Fruit fly (Drosophila melanogaster) whole organism, larva: Measurements from ENCODE around the gene sgg.
A peak's percentile ranks its signal among the peaks of the same experiment; 100 is the strongest.

ENCODE experiments used
- noc ChIP-seq: fragments of 200-800 bp; sonication (Bioruptor generic); optimal IDR thresholded peaks from 3 replicates; lab custom pipeline; 2019; ENCODE audit warnings: missing biosample characterization, mild to moderate bottlenecking, missing genetic modification characterization, moderate library complexity

Gene sgg

DNA sequence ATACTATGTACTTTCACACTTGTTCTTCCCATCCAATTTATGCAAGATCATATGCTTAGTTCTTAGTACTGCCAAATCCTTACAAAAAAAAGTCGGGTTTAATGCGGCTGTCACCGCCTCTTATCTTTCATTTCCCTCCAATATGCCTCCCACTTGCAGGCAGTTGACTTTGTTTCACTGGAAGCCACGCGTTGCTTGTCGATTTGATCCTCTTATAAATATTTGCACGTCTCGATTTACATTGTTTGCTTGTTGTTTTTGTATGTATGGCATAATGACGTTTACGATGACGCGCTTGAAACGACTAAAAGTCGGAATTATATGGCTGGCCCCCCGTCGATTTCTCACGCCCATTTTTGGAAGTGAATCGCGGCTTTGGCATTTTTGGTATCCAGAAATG, 15.2 kb downstream of the sgg start:
- TF ChIP-seq noc (tag; lab: Kevin White, UChicago), result no peak

DNA sequence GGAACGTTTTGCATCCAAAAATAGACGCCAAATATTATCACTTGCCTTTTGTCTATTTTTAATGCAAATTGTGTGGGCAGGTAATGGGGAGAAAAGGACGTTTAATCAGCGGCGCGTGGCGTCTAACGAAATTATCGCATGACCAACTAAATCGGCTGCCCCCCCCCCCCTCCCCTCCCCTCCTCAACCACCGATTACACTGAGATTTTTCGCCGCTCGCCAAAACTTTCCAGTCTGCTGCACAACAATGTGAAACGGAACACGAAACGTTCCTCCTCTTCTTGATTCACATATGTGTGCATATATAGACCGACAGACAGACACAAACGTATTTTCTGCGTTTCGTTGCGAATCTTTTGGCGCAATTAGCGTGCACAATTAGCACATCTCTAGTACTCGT, 17.4 kb downstream of the sgg start:
- no peak for TF ChIP-seq noc (tag; lab: Kevin White, UChicago)

DNA sequence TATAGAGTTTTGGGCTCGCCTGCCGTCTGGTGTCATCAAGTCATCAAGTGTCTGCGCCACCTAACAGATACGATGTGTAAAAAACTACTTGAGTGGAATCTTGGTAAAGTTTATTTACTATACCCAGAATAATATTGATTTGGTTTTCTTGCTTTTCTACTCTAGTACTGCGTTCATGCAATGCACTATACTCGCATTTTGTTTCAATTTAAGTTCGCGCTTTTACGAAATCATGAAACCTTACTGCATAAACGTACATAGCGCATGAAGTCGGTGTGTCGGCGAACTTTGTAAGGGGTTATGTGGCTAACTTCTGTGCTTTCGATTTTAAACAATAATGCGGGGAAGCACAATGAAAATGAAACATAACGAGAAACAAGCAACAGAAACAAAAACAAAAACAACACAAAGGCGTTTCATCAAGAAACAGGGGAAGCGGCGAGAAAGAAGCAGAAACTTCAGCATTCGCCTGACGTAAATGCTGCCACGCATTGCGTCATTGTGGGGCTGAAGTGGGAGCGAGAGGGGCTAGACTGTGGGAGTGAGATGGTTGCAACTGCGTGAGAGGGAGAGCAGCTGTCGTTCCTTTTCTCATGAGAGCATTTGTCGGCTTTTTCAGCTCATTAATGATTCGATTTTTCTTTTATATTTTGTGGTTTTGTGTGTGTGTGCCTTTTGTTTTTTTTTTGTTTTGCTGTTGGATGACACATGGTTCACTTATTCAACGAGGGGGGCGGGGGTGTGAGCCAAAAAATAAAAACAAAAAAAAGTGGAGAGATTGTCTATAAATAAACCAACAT, 18.6 kb downstream of the sgg start:
- TF ChIP-seq noc (tag; lab: Kevin White, UChicago), result no peak

DNA sequence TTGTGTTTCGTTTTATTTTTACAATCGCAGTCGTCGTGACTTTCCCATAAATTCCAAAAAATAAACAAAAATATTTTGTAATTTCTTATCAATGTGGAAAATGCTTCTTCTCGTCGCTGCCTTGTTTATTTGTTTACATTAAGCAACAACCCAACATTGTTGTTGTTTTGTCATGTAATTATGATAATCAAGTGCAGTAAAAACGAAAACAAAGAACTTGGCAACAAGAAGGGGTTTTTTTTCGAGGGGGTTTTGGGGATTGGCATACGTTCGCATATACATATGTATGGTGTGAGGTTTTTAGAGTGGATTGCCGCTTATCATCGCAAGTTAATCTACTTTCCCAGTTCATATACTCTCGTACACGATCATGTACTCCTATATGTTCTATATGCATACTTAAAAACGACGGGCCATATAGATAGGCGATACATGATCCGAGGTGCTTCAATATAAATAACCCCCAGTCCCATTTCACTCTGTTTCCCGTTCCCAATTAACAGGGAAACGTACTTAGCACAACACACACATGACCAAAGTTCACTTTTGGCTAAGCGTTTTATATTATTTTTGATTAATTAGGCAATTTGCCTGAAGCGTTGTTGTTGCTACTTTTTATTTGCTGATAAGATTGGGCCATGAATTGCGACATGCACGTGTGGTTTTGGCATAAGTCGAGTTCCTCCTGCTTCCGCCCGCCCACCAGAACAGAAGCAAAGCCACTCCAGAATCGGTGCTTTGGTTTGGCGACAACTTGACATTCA, 20.0 kb downstream of the sgg start:
- TF ChIP-seq noc (tag; lab: Kevin White, UChicago), result peak; percentile 80

DNA sequence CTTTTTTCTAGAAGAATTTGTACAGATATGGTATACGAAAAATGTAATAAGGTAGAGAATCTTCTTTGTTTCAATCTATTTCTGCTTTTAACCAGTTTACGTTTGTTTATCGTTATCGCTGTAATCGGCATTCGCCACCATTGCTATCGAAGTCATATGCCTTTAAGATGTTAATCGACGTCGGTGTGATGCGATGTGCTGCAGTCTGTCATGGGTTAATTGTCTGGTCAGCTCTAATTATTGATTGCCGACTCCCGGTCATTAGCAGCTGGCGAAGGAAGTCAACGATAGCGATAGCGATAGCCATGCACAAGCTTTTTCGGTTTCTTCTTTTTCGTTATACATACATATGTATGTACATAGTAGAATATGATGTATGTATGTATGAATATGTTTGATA, 21.7 kb downstream of the sgg start:
- no peak for TF ChIP-seq noc (tag; lab: Kevin White, UChicago)

DNA sequence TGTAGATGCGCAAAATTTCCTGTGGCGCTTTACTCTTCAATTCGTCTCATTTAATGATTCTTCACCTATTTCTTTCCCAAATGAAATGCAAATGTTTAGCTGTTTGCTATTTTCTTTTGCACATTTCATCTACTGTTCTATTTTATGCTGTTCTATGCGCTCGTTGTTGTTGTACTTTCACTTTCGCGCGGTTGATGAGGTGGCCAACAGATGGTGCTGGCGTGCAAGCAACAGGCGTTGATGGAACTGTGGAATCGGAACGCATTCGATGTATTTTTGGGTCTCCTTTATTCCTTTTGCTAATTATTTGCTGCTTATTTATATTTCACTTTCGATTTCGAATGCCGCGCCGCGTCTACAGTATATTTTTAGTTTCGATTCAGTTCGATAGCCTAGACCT, 22.2 kb downstream of the sgg start:
- TF ChIP-seq noc (tag; lab: Kevin White, UChicago), result no peak

DNA sequence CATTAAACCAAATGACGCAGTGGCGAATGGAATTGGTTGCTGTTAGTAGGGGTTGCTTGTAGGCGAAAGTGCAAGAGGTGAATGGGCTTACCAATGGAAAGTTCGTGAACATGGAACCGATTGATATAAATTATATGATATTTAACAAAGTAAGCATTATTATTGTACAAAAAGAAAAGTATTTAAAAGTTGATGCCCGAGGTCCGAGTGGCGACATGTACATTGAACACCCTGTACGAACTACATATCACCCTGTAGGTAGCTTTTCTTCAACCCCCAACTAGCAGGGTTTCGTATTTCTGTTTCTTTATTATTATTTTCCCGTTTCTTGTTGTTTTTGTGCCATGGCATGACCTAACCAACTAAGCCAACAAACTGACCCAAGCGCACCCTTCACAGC, 23.5 kb downstream of the sgg start:
- no peak for TF ChIP-seq noc (tag; lab: Kevin White, UChicago)

DNA sequence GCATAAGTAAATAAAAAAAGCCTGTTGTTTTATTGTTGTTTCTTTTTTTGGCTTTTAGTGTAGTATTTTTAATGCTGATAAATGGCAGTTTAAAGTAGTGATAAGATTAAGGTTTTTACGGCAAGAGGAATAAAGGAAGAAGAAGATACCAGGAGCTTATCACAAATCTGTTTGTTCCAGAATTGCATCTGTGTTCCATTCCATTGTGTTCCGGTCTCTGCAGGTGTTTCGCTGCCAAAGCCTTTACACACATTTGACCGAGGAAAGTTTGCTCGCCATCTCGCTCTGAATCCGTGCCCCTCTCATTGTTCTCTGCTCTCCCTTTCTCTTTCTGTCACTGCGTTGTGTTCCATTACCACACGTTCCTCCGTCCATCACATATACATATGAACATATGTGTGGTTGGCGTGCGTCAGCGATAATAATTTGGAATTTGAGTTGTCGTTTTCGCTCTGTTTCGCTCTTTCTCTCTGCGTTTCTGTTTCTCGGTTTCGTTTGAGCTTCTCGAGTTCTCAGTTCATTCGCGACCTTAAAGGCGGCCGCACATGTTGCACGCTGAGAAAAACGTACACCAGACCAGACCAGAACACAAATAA, 24.6 kb downstream of the sgg start:
- TF ChIP-seq noc (tag; lab: Kevin White, UChicago), result peak; percentile 69

DNA sequence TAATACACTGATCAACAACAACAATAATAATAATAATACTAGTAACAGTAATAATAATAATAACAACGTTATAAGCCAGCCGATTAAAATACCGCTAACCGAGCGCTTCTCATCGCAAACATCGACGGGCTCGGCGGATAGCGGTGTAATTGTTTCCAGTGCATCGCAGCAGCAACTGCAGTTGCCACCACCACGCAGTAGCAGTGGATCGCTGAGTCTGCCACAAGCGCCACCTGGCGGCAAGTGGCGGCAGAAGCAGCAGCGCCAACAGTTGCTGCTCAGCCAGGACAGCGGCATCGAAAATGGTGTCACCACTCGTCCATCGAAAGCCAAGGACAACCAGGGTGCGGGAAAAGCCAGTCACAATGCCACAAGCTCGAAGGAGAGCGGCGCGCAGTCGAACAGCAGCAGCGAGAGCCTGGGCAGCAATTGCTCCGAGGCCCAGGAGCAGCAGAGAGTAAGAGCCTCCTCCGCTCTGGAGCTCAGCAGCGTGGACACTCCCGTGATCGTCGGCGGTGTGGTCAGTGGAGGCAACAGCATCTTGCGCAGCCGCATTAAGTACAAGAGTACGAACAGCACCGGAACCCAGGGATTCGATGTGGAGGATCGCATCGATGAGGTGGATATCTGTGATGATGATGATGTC, 25.8 kb downstream of the sgg start:
- TF ChIP-seq noc (tag; lab: Kevin White, UChicago), result no peak

DNA sequence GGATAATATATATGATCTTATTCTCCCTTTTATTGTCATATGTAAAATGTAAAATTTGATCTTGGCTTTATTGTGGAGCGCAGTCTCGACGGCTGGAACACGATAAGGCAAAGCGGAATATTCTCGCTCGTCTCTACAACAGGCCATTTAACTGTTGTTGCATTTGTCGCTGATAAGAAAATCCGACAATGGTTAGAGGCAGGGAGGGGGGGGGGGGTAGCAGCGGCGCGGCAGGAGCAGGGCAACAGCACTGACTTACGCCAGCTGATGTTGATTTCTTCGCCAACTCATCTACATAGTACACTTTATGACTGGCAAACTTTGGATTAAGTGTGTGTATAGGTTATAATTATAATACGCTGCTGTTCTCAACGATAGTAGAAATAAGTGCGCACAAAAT, 28.0 kb downstream of the sgg start:
- TF ChIP-seq noc (tag; lab: Kevin White, UChicago), result peak; percentile 45

DNA sequence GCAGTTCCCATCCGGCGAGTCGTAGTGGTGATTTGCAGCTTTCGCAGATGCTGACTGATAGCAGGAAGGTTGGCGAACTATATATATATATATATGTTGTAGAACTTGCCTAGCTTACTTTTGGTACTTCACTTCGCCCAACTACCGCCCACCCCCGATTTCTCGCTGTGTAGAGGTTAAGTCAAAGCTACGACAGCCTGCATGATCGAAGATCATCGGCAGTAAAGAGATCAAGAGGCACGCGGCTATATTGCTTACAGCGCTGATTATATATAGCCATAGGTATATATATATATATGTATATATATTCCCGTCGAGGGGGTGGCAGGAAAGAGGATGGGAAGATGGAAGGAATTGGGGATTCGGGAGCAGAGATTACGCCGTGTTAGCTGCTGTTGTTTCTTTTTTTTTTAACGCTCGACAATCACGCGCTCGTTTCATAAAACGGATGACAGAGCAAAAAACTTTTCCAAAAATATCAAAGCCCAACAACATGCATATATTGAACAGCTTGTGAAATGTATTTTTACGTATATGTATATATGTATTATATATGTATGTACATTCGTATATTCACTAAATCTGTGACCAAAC, 28.9 kb downstream of the sgg start:
- no peak for TF ChIP-seq noc (tag; lab: Kevin White, UChicago)

DNA sequence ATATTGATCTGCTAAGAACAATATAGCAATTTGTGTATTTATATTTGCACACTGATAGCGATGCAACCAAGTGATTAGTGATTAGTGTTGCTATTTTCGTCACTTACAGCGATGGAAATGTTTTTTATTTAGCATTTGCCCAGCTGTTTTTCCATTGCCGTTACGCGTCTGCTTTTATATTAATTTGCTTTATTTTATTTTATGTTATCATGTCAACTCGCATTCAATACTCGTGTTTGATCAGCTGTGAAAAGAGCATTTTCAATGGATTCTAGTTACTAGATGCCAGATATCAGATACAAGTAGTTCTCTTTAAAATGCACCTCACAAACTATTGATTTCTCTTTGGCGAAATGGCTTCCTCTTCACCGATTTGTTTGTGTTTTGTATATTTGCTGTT, 29.7 kb downstream of the sgg start:
- TF ChIP-seq noc (tag; lab: Kevin White, UChicago), result no peak

DNA sequence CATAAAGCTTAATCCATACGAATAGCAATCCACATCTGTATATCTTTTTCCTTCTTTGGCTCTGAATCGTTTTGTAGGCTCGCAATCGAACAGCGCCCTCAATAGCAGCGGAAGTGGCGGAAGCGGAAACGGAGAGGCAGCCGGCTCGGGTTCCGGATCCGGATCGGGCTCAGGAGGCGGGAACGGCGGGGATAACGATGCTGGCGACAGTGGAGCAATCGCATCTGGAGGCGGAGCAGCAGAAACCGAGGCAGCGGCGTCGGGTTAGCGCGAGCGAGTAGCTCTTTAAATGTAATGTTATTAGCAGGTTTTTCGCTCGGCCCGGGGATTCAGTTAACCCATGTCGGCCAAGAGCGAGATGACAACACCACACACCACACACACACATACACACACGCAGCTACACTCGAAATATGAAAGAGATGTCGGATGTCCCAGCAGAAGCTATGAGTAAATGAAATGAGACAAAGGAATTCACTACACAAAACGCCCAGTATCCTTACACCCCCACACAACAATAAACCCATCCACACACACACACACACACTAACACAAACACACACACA, 43.4 kb downstream of the sgg start:
- TF ChIP-seq noc (tag; lab: Kevin White, UChicago), result no peak

DNA sequence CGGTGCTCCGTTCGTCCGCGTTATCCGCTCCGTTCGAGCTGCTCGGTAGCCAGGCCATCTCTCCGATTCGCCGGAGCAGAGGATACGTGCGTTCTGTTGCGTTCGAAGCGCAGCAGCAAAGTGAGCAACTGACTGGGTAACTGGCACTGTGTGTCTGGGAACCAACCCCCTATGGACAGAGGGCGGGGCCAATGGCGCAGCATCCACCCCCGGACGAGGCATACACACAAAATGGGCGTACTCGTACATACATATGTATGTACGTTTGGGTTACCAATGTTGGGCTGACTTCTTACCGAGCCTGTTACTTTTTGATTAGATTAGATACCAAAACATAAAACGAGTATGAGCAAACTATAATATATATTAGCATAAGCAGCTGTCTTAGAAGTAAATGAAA, 47.8 kb downstream of the sgg start, which contains the start of gene HLH3B:
Gene HLH3B (minus strand): TSS at position 123 of the 400 bp plus-strand sequence.
- no peak for TF ChIP-seq noc (tag; lab: Kevin White, UChicago)

DNA sequence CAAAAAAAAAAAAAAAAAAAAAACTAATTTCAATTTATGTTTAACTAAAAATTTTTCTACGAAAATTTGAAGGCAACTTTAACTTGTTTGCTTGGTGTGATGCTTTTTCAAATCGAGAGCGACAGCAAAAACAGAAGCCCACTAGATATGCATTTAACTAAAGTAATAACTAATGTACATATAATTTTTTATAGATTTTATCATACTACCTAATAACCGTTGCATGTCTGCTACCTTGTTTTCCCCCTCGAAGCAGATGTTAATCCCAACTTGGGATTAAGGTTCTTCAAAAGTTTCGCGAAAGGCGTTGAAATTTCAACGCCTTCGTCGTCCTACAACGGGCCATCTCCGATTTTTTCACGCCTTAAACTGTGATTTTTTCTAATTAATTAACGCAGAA, 49.1 kb downstream of the sgg start, which contains the start of gene CG2652:
Gene CG2652 (minus strand): TSS at position 101 of the 400 bp plus-strand sequence.
- TF ChIP-seq noc (tag; lab: Kevin White, UChicago), result no peak
